Worm (Caenorhabditis elegans) whole organism, L4 larva: ENCODE results near the gene T24C12.1.

Source experiments
- F26F4.8 ChIP-seq: fragments of 200-800 bp; sonication (Bioruptor generic); conservative IDR thresholded peaks from 2 replicates; pipeline ENCODE4 v1.3.6; 2022; ENCODE audit warnings: missing genetic modification characterization, missing compliant biosample characterization
- F44E2.7 ChIP-seq: fragments of 200-800 bp; sonication (Bioruptor generic); IDR thresholded peaks from 2 replicates; pipeline ENCODE4 v2.1.2; 2022; ENCODE audit warnings: missing genetic modification characterization, missing compliant biosample characterization
- T20F7.1 ChIP-seq: fragments of 200-800 bp; sonication (Bioruptor generic); optimal IDR thresholded peaks from 2 replicates; lab custom pipeline; 2018; ENCODE audit warnings: mild to moderate bottlenecking, missing genetic modification characterization, missing compliant biosample characterization
- Y48G9A.11 ChIP-seq: fragments of 200-800 bp; sonication (Bioruptor generic); IDR thresholded peaks from 2 replicates; pipeline ENCODE4 v1.3.6; 2022; ENCODE audit warnings: missing genetic modification reagents, missing genetic modification characterization, missing compliant biosample characterization
- ZK337.2 ChIP-seq: fragments of 200-800 bp; sonication (Bioruptor generic); IDR thresholded peaks from 2 replicates; pipeline ENCODE4 v1.3.6; 2022; ENCODE audit warnings: missing genetic modification reagents, missing genetic modification characterization, missing compliant biosample characterization
- arid-1 ChIP-seq: fragments of 200-800 bp; sonication (Bioruptor generic); conservative IDR thresholded peaks from 2 replicates; pipeline ENCODE4 v1.3.6; 2022; ENCODE audit warnings: missing genetic modification reagents, missing genetic modification characterization, missing compliant biosample characterization
- ceh-20 ChIP-seq: fragments of 200-800 bp; sonication (Bioruptor generic); IDR thresholded peaks from 2 replicates; pipeline ENCODE4 v1.3.6; 2022; ENCODE audit warnings: missing genetic modification reagents, missing genetic modification characterization, missing compliant biosample characterization
- ceh-44 ChIP-seq: fragments of 200-800 bp; sonication (Bioruptor generic); IDR thresholded peaks from 2 replicates; pipeline ENCODE4 v1.3.6; 2022; ENCODE audit warnings: missing genetic modification reagents, missing genetic modification characterization, missing compliant biosample characterization
- cey-2 ChIP-seq: sonication (generic microtip); optimal IDR thresholded peaks from 3 replicates; lab custom pipeline; 2017; ENCODE audit warnings: missing genetic modification characterization, mild to moderate bottlenecking, missing compliant biosample characterization, antibody characterized with exemption, borderline replicate concordance; ENCODE audit not compliant: insufficient read depth
- dmd-6 ChIP-seq: fragments of 200-800 bp; sonication (Bioruptor generic); IDR thresholded peaks from 2 replicates; pipeline ENCODE4 v1.3.6; 2022; ENCODE audit warnings: missing genetic modification reagents, missing genetic modification characterization, missing compliant biosample characterization
- dpl-1 ChIP-seq: fragments of 150-350 bp; optimal IDR thresholded peaks from 2 replicates; lab custom pipeline; 2014; ENCODE audit warnings: missing biosample characterization, missing genetic modification reagents, missing genetic modification characterization
- duxl-1 ChIP-seq: sonication (generic microtip); optimal IDR thresholded peaks from 2 replicates; lab custom pipeline; 2016; ENCODE audit warnings: mild to moderate bottlenecking, missing genetic modification characterization, moderate library complexity, missing compliant biosample characterization; ENCODE audit not compliant: poor library complexity
- egl-27 ChIP-seq: sonication (generic microtip); optimal IDR thresholded peaks from 3 replicates; lab custom pipeline; 2017; ENCODE audit warnings: missing biosample characterization, missing genetic modification reagents, missing genetic modification characterization
- fkh-10 ChIP-seq: fragments of 150-350 bp; optimal IDR thresholded peaks from 2 replicates; lab custom pipeline; 2014; ENCODE audit warnings: missing biosample characterization, missing genetic modification reagents, missing genetic modification characterization
- hif-1 ChIP-seq, 2 experiments: sonication (generic microtip); optimal IDR thresholded peaks; 2 replicates each; lab custom pipeline; 2016 to 2017; ENCODE audit warnings: missing compliant biosample characterization in 2 of 2, missing genetic modification characterization in 2 of 2, missing genetic modification reagents in 2 of 2, missing genotype in 2 of 2, mild to moderate bottlenecking in 1 of 2
- lin-15B ChIP-seq: fragments of 150-350 bp; sonication (generic microtip); optimal IDR thresholded peaks from 3 replicates; lab custom pipeline; 2014; ENCODE audit warnings: missing biosample characterization, missing genetic modification characterization
- lin-38 ChIP-seq: fragments of 200-800 bp; sonication (Bioruptor generic); IDR thresholded peaks from 2 replicates; pipeline ENCODE4 v1.3.6; 2022; ENCODE audit warnings: missing genetic modification reagents, missing genetic modification characterization, missing compliant biosample characterization
- lin-39 ChIP-seq: fragments of 150-350 bp; optimal IDR thresholded peaks from 2 replicates; lab custom pipeline; 2014; ENCODE audit warnings: missing biosample characterization, missing genetic modification reagents, missing genetic modification characterization
- lir-3 ChIP-seq: sonication (generic microtip); optimal IDR thresholded peaks from 2 replicates; lab custom pipeline; 2016; ENCODE audit warnings: mild to moderate bottlenecking, missing genetic modification characterization, missing compliant biosample characterization
- madf-5 ChIP-seq, 2 experiments: fragments of 200-800 bp; sonication (Bioruptor generic); IDR thresholded peaks; 2 replicates each; pipeline ENCODE4 v1.3.6; 2022; ENCODE audit warnings: missing compliant biosample characterization in 2 of 2, missing genetic modification characterization in 2 of 2
- mdl-1 ChIP-seq, 2 experiments: fragments of 150-350 bp in 1 of 2; sonication (generic microtip) in 1 of 2; optimal IDR thresholded peaks; 2 replicates each; lab custom pipeline; 2014 to 2017; ENCODE audit warnings: missing biosample characterization in 2 of 2, missing genetic modification characterization in 2 of 2
- mxl-3 ChIP-seq: fragments of 200-800 bp; sonication (Bioruptor generic); optimal IDR thresholded peaks from 2 replicates; lab custom pipeline; 2018; ENCODE audit warnings: mild to moderate bottlenecking, missing genetic modification characterization, missing compliant biosample characterization
- nhr-41 ChIP-seq: fragments of 200-800 bp; sonication (Bioruptor generic); IDR thresholded peaks from 2 replicates; pipeline ENCODE4 v1.3.6; 2022; ENCODE audit warnings: missing genetic modification reagents, missing genetic modification characterization, missing compliant biosample characterization
- nhr-6 ChIP-seq: fragments of 150-350 bp; optimal IDR thresholded peaks from 2 replicates; lab custom pipeline; 2014; ENCODE audit warnings: missing biosample characterization, missing genetic modification characterization
- php-3 ChIP-seq: fragments of 200-800 bp; sonication (Bioruptor generic); IDR thresholded peaks from 2 replicates; pipeline ENCODE4 v1.3.6; 2022; ENCODE audit warnings: missing genetic modification reagents, missing genetic modification characterization, missing compliant biosample characterization
- pqm-1 ChIP-seq: sonication (generic microtip); optimal IDR thresholded peaks from 2 replicates; lab custom pipeline; 2017; ENCODE audit warnings: missing biosample characterization, missing genetic modification characterization
- saeg-2 ChIP-seq: fragments of 200-800 bp; sonication (Bioruptor generic); IDR thresholded peaks from 2 replicates; pipeline ENCODE4 v1.3.6; 2022; ENCODE audit warnings: missing genetic modification reagents, missing genetic modification characterization, missing compliant biosample characterization
- sdz-12 ChIP-seq: fragments of 200-800 bp; sonication (Bioruptor generic); optimal IDR thresholded peaks from 2 replicates; lab custom pipeline; 2018; ENCODE audit warnings: mild to moderate bottlenecking, missing genetic modification characterization, missing compliant biosample characterization
- spr-1 ChIP-seq: sonication (generic microtip); optimal IDR thresholded peaks from 2 replicates; lab custom pipeline; 2016; ENCODE audit warnings: mild to moderate bottlenecking, missing genetic modification characterization, missing compliant biosample characterization
- tag-97 ChIP-seq: fragments of 200-800 bp; sonication (Bioruptor generic); IDR thresholded peaks from 2 replicates; pipeline ENCODE4 v1.3.6; 2022; ENCODE audit warnings: missing genetic modification characterization, missing compliant biosample characterization
- unc-62 ChIP-seq, 3 experiments: fragments of 150-350 bp in 1 of 3; sonication (generic microtip); optimal IDR thresholded peaks in 2 of 3; peaks in 1 of 3; 1 replicate in 1 of 3; 2 replicates in 2 of 3; lab custom pipeline; 2014 to 2017; ENCODE audit warnings: missing biosample characterization in 3 of 3, missing genetic modification characterization in 3 of 3, missing genetic modification reagents in 3 of 3, missing genotype in 1 of 3
- zag-1 ChIP-seq: fragments of 150-350 bp; optimal IDR thresholded peaks from 2 replicates; lab custom pipeline; 2014; ENCODE audit warnings: missing biosample characterization, missing genetic modification characterization
- zip-11 ChIP-seq: fragments of 200-800 bp; sonication (Bioruptor generic); IDR thresholded peaks from 2 replicates; pipeline ENCODE4 v1.3.6; 2022; ENCODE audit warnings: missing genetic modification characterization, missing compliant biosample characterization

Gene T24C12.1

DNA sequence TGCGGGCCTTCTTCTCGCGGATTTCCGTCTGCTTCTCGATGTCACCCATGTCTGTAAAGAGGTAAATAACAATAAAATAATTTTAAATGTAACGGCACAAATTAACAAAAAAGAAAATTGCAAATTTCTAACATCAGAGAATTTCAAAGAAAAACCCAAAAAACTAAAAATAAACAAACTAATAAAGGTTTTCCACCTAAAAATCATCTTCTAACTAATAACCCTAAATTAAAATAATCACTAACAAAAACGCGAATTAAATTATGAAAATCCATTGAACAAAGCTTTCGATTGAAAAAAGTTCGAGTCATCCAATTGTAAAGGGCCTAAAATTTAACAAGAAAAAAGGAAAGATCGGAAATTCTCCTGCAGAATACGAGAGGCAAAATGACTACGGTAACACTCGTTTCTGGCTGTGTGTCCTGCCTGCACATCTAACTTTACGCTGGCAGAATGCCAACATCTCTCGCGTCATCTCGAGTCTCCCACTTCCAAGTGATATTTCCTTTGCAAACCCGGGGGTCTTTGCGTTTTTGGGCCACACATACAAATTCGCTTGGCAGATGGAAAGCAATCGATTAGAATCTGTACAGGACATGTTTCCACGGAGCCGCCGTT, 43.4 kb downstream of the T24C12.1 start, which contains the start of gene rpl-11.2 (continued):
- TF ChIP-seq lin-39 (peak; percentile 69), pqm-1 (tag; lab: Kevin White, UChicago) (peak; percentile 58), F26F4.8 (GFP tag; lab: Robert Waterston, UW) (no peak), mdl-1 (tag; optimal IDR thresholded peaks at IDR 0.05; lab: Kevin White, UChicago) (peak in 1 of 2 experiments; percentile 80), saeg-2 (GFP tag; lab: Robert Waterston, UW) (peak; percentile 85), unc-62 (GFP tag; optimal IDR thresholded peaks at IDR 0.05 in 1 of 2; lab: Kevin White, UChicago) (peak in 1 of 2 experiments; percentile 97), unc-62 (tag; optimal IDR thresholded peaks at IDR 0.05; lab: Kevin White, UChicago) (no peak), tag-97 (GFP tag; lab: Robert Waterston, UW) (no peak), zag-1 (tag; lab: Kevin White, UChicago) (peak; percentile 73), ceh-20 (GFP tag; lab: Robert Waterston, UW) (peak; percentile 93), spr-1 (peak; percentile 91), ZK337.2 (GFP tag; lab: Robert Waterston, UW) (no peak), hif-1 (tag; optimal IDR thresholded peaks at IDR 0.05; lab: Kevin White, UChicago) (peak in 1 of 2 experiments; percentile 88), dpl-1 (peak; percentile 88), nhr-41 (GFP tag; lab: Robert Waterston, UW) (no peak), egl-27 (tag; lab: Kevin White, UChicago) (no peak), fkh-10 (peak; percentile 99), sdz-12 (GFP tag; lab: Kevin White, UChicago) (no peak), ceh-44 (GFP tag; lab: Robert Waterston, UW) (no peak), nhr-6 (peak; percentile 98), lin-38 (GFP tag; lab: Robert Waterston, UW) (peak; percentile 71), lin-15B (tag; lab: Kevin White, UChicago) (peak; percentile 53), duxl-1 (tag; lab: Kevin White, UChicago) (peak; percentile 94), php-3 (GFP tag; lab: Robert Waterston, UW) (peak; percentile 73), lir-3 (tag; lab: Kevin White, UChicago) (no peak)

DNA sequence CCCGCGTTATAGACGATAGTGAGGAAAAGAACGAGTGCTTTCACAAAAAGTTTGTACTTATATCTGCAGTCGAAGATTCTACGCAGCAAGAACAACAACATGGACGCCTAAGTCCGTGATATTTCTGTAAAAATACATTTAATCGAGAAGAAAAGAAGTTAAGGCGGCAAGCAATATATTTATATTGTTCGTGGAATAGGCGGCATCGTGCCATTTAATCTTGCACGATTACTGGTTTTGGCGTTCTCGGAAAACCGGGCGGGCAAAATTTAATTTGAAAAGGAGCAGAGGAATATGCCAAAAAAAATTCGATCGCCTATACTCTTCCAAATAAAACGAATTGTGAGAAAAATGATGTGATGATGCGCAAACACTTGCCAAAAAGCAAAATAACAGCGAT, 47.7 kb downstream of the T24C12.1 start, which contains the start of gene AH9.1:
Gene AH9.1 (minus strand): TSS at position 101 of the 400 bp plus-strand sequence.
- TF ChIP-seq lin-15B (tag; lab: Kevin White, UChicago) (no peak), unc-62 (GFP tag; optimal IDR thresholded peaks at IDR 0.05 in 1 of 2; lab: Kevin White, UChicago) (no peak), unc-62 (tag; optimal IDR thresholded peaks at IDR 0.05; lab: Kevin White, UChicago) (no peak), cey-2 (no peak), F44E2.7 (GFP tag; lab: Robert Waterston, UW) (no peak), arid-1 (GFP tag; lab: Robert Waterston, UW) (no peak), T20F7.1 (GFP tag; lab: Kevin White, UChicago) (no peak), dmd-6 (GFP tag; lab: Robert Waterston, UW) (no peak), ceh-20 (GFP tag; lab: Robert Waterston, UW) (no peak), Y48G9A.11 (GFP tag; lab: Robert Waterston, UW) (no peak), madf-5 (GFP tag; IDR thresholded peaks at IDR 0.05; lab: Robert Waterston, UW) (no peak), mxl-3 (GFP tag; lab: Kevin White, UChicago) (no peak), zip-11 (GFP tag; lab: Robert Waterston, UW) (no peak)
